Worm (Caenorhabditis elegans): ENCODE measurements around the gene R11D1.13.

The R11D1.13 gene

DNA sequence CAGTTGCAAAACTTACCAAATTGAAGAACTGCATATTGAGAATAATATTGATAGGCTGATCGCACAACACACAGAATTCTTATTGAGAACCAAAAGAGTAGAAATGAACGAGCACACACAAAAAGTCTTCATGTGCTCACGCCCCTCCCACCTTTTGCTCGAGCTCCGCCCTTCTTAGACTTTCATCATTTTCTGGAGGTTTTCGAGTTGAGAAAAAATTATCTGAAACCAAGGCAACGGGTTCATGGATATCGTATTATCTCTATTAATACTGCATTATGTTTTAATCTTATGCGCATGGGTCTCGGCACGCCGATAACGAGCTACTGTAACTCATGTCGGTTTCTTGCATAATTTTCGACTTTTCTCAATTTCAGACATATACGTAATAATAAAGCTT is 1.1 kb upstream of the R11D1.13 start, which contains the start of gene R11D1.12:
TSS of gene R11D1.12 (minus strand) at position 101 of the 400 bp plus-strand sequence.
- TF ChIP-seq mab-9 (GFP tag; IDR thresholded peaks at IDR 0.05) = no peak

DNA sequence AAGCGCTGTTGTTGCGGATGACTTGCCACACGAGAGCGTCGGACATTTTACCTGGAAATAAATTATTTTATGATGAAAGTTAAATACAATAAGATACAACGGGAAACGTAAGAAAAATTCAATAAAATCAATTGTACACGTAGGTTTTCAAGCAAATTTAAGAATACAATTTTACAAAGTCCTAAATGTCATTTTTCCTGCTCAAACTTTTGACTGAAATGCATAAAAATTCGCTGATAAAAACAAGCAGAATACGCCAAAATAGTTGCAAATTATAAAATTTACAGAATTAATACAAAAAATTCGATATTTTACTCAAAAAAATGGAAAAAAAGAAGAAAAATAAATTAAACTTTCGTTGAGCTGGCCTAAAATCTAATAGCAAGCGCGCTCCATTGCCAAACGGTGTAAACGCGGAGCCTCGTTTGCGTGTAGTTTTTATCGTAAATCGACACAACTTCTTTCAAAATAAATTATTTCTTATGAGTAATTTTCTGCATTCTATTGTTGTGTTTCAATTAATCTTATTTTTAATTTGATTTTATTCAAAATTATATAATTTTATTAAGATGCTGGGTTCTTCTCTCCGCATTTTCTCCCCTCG is 1.2 kb downstream of the R11D1.13 start, which contains the start of the genes rpl-28 and mrpl-49:
TSS of gene rpl-28 (minus strand) at position 51 of the 604 bp plus-strand sequence.
TSS of gene mrpl-49 (plus strand) at position 570 of the 604 bp plus-strand sequence.
- TF ChIP-seq tbx-2 (tag; optimal IDR thresholded peaks at IDR 0.05) (peak; percentile 83), snu-23 (GFP tag; optimal IDR thresholded peaks at IDR 0.05) (peak; percentile 93), lir-3 (tag; optimal IDR thresholded peaks at IDR 0.05; ENCODE audit: poor library complexity) (peak; percentile 71), hlh-4 (tag; optimal IDR thresholded peaks at IDR 0.05) (no peak), fkh-10 (GFP tag; optimal IDR thresholded peaks at IDR 0.05) (peak; percentile 42), elt-2 (tag; optimal IDR thresholded peaks at IDR 0.05) (peak; percentile 33), hpl-2 (GFP tag; optimal IDR thresholded peaks at IDR 0.05) (peak; percentile 23), vab-15 (tag; optimal IDR thresholded peaks at IDR 0.05) (no peak), ceh-82 (tag; optimal IDR thresholded peaks at IDR 0.05) (peak; percentile 92 to 93 (median 93)), egl-27 (tag; optimal IDR thresholded peaks at IDR 0.05) (no peak), hlh-17 (GFP tag; optimal IDR thresholded peaks at IDR 0.05; ENCODE audit: borderline replicate concordance) (no peak), nhr-76 (tag; optimal IDR thresholded peaks at IDR 0.05) (no peak), nhr-237 (tag; optimal IDR thresholded peaks at IDR 0.05) (peak; percentile 65), xbp-1 (tag; optimal IDR thresholded peaks at IDR 0.05) (peak; percentile 89), lin-13 (GFP tag; optimal IDR thresholded peaks at IDR 0.05) (peak; percentile 81), ceh-63 (GFP tag; optimal IDR thresholded peaks at IDR 0.05) (no peak), mdl-1 (tag; optimal IDR thresholded peaks at IDR 0.05) (peak in 1 of 2 experiments; percentile 88), ztf-4 (tag; optimal IDR thresholded peaks at IDR 0.05) (peak; percentile 25), fkh-8 (tag; optimal IDR thresholded peaks at IDR 0.05) (peak; percentile 94), nhr-19 (GFP tag; conservative IDR thresholded peaks at IDR 0.05) (peak; percentile 86), nhr-47 (tag; optimal IDR thresholded peaks at IDR 0.05) (peak; percentile 90), unc-98 (GFP tag; IDR thresholded peaks at IDR 0.05) (no peak), efl-3 (GFP tag; optimal IDR thresholded peaks at IDR 0.05) (no peak), unc-30 (tag; optimal IDR thresholded peaks at IDR 0.05) (no peak), egl-13 (tag; optimal IDR thresholded peaks at IDR 0.05) (peak; percentile 65), efl-1 (optimal IDR thresholded peaks at IDR 0.05) (peak; percentile 86 to 87), efl-1 (GFP tag; optimal IDR thresholded peaks at IDR 0.05 in 1 of 2) (peak; percentile 84 to 98), alr-1 (tag; optimal IDR thresholded peaks at IDR 0.05; ENCODE audit: borderline replicate concordance) (peak; percentile 1), unc-86 (tag; optimal IDR thresholded peaks at IDR 0.05) (peak; percentile 72), mep-1 (tag; optimal IDR thresholded peaks at IDR 0.05) (peak; percentile 97), sptf-1 (tag; optimal IDR thresholded peaks at IDR 0.05) (no peak), ces-1 (GFP tag; optimal IDR thresholded peaks at IDR 0.05) (no peak), nhr-28 (tag; optimal IDR thresholded peaks at IDR 0.05) (no peak), fos-1 (tag; optimal IDR thresholded peaks at IDR 0.05) (peak; percentile 84), isw-1 (GFP tag; IDR thresholded peaks at IDR 0.05) (peak; percentile 87), zag-1 (tag; optimal IDR thresholded peaks at IDR 0.05) (peak; percentile 48), dpl-1 (GFP tag; optimal IDR thresholded peaks at IDR 0.05) (peak; percentile 80 to 87 (median 83)), mab-9 (GFP tag; IDR thresholded peaks at IDR 0.05) (0 out of 2 replicates have a peak, but pooled peaks have one; percentile 8), unc-130 (tag; optimal IDR thresholded peaks at IDR 0.05) (peak; percentile 85), nhr-77 (tag; optimal IDR thresholded peaks at IDR 0.05) (peak; percentile 82), sox-4 (tag; optimal IDR thresholded peaks at IDR 0.05) (peak; percentile 21), lin-35 (GFP tag; optimal IDR thresholded peaks at IDR 0.05) (peak; percentile 85 to 92), sup-37 (GFP tag; optimal IDR thresholded peaks at IDR 0.05) (no peak), aha-1 (tag; optimal IDR thresholded peaks at IDR 0.05) (no peak), mef-2 (tag; optimal IDR thresholded peaks at IDR 0.05) (peak; percentile 29), grh-1 (GFP tag; IDR thresholded peaks at IDR 0.05) (peak; percentile 72), pqm-1 (tag; optimal IDR thresholded peaks at IDR 0.05) (no peak), nhr-20 (tag; optimal IDR thresholded peaks at IDR 0.05) (peak; percentile 92), tlp-1 (tag; optimal IDR thresholded peaks at IDR 0.05) (no peak), swsn-7 (tag; optimal IDR thresholded peaks at IDR 0.05) (peak; percentile 82)
